Fruit fly (Drosophila melanogaster) whole organism, prepupa: ENCODE measurements around the gene JMJD4.

Experiments used
- Blimp-1 ChIP-seq: fragments of 200-800 bp; sonication (Bioruptor generic); optimal IDR thresholded peaks from 3 replicates; lab custom pipeline; 2017; ENCODE audit warnings: missing biosample characterization, missing genetic modification characterization, mild to moderate bottlenecking, moderate library complexity, missing genetic modification reagents
- CG10631 ChIP-seq: fragments of 200-800 bp; sonication (Bioruptor generic); optimal IDR thresholded peaks from 2 replicates; lab custom pipeline; 2016; ENCODE audit warnings: missing biosample characterization, missing genetic modification characterization
- CG10669 ChIP-seq: fragments of 200-800 bp; sonication (Bioruptor generic); optimal IDR thresholded peaks from 3 replicates; lab custom pipeline; 2018; ENCODE audit warnings: missing biosample characterization, mild to moderate bottlenecking, missing genetic modification characterization, moderate library complexity
- CG11762 ChIP-seq: fragments of 200-800 bp; sonication (Bioruptor generic); optimal IDR thresholded peaks from 3 replicates; lab custom pipeline; 2016; ENCODE audit warnings: missing biosample characterization, missing genetic modification characterization; ENCODE audit not compliant: insufficient read depth
- CG11902 ChIP-seq: fragments of 200-800 bp; sonication (Bioruptor generic); optimal IDR thresholded peaks from 3 replicates; lab custom pipeline; 2016; ENCODE audit warnings: missing biosample characterization, missing genetic modification characterization
- CG15336 ChIP-seq: fragments of 200-800 bp; sonication (Bioruptor generic); IDR thresholded peaks from 2 replicates; pipeline ENCODE4 v1.3.6; 2022; ENCODE audit warnings: missing biosample characterization, missing genetic modification characterization
- CG16779 ChIP-seq: fragments of 200-800 bp; sonication (Bioruptor generic); optimal IDR thresholded peaks from 3 replicates; lab custom pipeline; 2017; ENCODE audit warnings: missing biosample characterization, mild to moderate bottlenecking, missing genetic modification characterization
- CG31627 ChIP-seq: fragments of 200-800 bp; sonication (Bioruptor generic); optimal IDR thresholded peaks from 3 replicates; lab custom pipeline; 2016; ENCODE audit warnings: missing biosample characterization, missing genetic modification characterization
- CG3919 ChIP-seq: fragments of 200-800 bp; sonication (Bioruptor generic); optimal IDR thresholded peaks from 3 replicates; lab custom pipeline; 2016; ENCODE audit warnings: missing biosample characterization, missing genetic modification characterization
- CG4318 ChIP-seq: fragments of 200-800 bp; sonication (Bioruptor generic); optimal IDR thresholded peaks from 3 replicates; lab custom pipeline; 2017; ENCODE audit warnings: missing biosample characterization, mild to moderate bottlenecking, missing genetic modification characterization
- CG6163 ChIP-seq: fragments of 200-800 bp; sonication (Bioruptor generic); IDR thresholded peaks from 3 replicates; pipeline ENCODE4 v1.3.6; 2022; ENCODE audit warnings: missing biosample characterization, missing genetic modification characterization
- CG6276 ChIP-seq: fragments of 200-800 bp; sonication (Bioruptor generic); optimal IDR thresholded peaks from 2 replicates; lab custom pipeline; 2017; ENCODE audit warnings: missing biosample characterization, mild to moderate bottlenecking, missing genetic modification characterization
- CG6792 ChIP-seq: fragments of 200-800 bp; sonication (Bioruptor generic); optimal IDR thresholded peaks from 3 replicates; lab custom pipeline; 2016; ENCODE audit warnings: missing biosample characterization, missing genetic modification characterization
- CG6854 ChIP-seq: fragments of 200-800 bp; sonication (Bioruptor generic); optimal IDR thresholded peaks from 2 replicates; lab custom pipeline; 2017; ENCODE audit warnings: missing biosample characterization, mild to moderate bottlenecking, missing genetic modification characterization
- CG7368 ChIP-seq: fragments of 200-800 bp; sonication (Bioruptor generic); optimal IDR thresholded peaks from 3 replicates; lab custom pipeline; 2016; ENCODE audit warnings: missing biosample characterization, missing genetic modification characterization
- CG8119 ChIP-seq: fragments of 200-800 bp; sonication (Bioruptor generic); IDR thresholded peaks from 3 replicates; pipeline ENCODE4 v1.3.6; 2022; ENCODE audit warnings: missing biosample characterization, missing genetic modification characterization
- CG8319 ChIP-seq: fragments of 200-800 bp; sonication (Bioruptor generic); optimal IDR thresholded peaks from 3 replicates; lab custom pipeline; 2016; ENCODE audit warnings: missing biosample characterization, missing genetic modification characterization
- CG8632 ChIP-seq: fragments of 200-800 bp; sonication (Bioruptor generic); optimal IDR thresholded peaks from 3 replicates; lab custom pipeline; 2016; ENCODE audit warnings: missing biosample characterization, missing genetic modification characterization
- CG9139 ChIP-seq: fragments of 200-800 bp; sonication (Bioruptor generic); optimal IDR thresholded peaks from 3 replicates; lab custom pipeline; 2017; ENCODE audit warnings: missing biosample characterization, mild to moderate bottlenecking, missing genetic modification characterization
- Eip75B ChIP-seq: fragments of 200-800 bp; sonication (Bioruptor generic); optimal IDR thresholded peaks from 3 replicates; lab custom pipeline; 2016; ENCODE audit warnings: missing biosample characterization, missing genetic modification characterization
- Eip78C ChIP-seq: fragments of 200-800 bp; sonication (Bioruptor generic); peaks from one replicate; lab custom pipeline; 2016; ENCODE audit warnings: missing biosample characterization, missing genetic modification characterization
- Ets96B ChIP-seq: fragments of 200-800 bp; optimal IDR thresholded peaks from 2 replicates; lab custom pipeline; 2019; ENCODE audit warnings: missing biosample characterization, mild to moderate bottlenecking, missing genetic modification characterization, moderate library complexity
- Gug ChIP-seq: fragments of 200-800 bp; sonication (Bioruptor generic); IDR thresholded peaks from 2 replicates; pipeline ENCODE4 v1.3.6; 2022; ENCODE audit warnings: missing biosample characterization, missing genetic modification characterization
- Hr38 ChIP-seq: sonication (Bioruptor generic); optimal IDR thresholded peaks from 2 replicates; lab custom pipeline; 2016; ENCODE audit warnings: missing biosample characterization, missing genetic modification characterization
- Hr39 ChIP-seq: fragments of 200-800 bp; sonication (Bioruptor generic); optimal IDR thresholded peaks from 2 replicates; lab custom pipeline; 2016; ENCODE audit warnings: missing biosample characterization, missing genetic modification characterization
- Met ChIP-seq: fragments of 200-800 bp; sonication (Bioruptor generic); optimal IDR thresholded peaks from 3 replicates; lab custom pipeline; 2016; ENCODE audit warnings: missing biosample characterization, missing genetic modification characterization
- OdsH ChIP-seq: fragments of 200-800 bp; sonication (Bioruptor generic); optimal IDR thresholded peaks from 3 replicates; lab custom pipeline; 2016; ENCODE audit warnings: missing biosample characterization, missing genetic modification characterization
- Smox ChIP-seq: fragments of 200-800 bp; sonication (Bioruptor generic); optimal IDR thresholded peaks from 3 replicates; lab custom pipeline; 2016; ENCODE audit warnings: missing biosample characterization, missing genetic modification characterization
- Sox14 ChIP-seq: fragments of 200-800 bp; sonication (Bioruptor generic); optimal IDR thresholded peaks from 3 replicates; lab custom pipeline; 2016; ENCODE audit warnings: missing biosample characterization, missing genetic modification characterization
- Sox15 ChIP-seq: fragments of 200-800 bp; sonication (Bioruptor generic); optimal IDR thresholded peaks from 3 replicates; lab custom pipeline; 2016; ENCODE audit warnings: missing biosample characterization, missing genetic modification characterization
- achi ChIP-seq: fragments of 200-800 bp; sonication (Bioruptor generic); optimal IDR thresholded peaks from 3 replicates; lab custom pipeline; 2016; ENCODE audit warnings: missing biosample characterization, missing genetic modification characterization
- acj6 ChIP-seq: fragments of 200-800 bp; sonication (Bioruptor generic); optimal IDR thresholded peaks from 3 replicates; lab custom pipeline; 2016; ENCODE audit warnings: missing biosample characterization, missing genetic modification characterization
- cyc ChIP-seq: fragments of 200-800 bp; sonication (Bioruptor generic); optimal IDR thresholded peaks from 3 replicates; lab custom pipeline; 2016; ENCODE audit warnings: missing biosample characterization, missing genetic modification characterization
- dac ChIP-seq: fragments of 200-800 bp; sonication (Bioruptor generic); optimal IDR thresholded peaks from 2 replicates; lab custom pipeline; 2017; ENCODE audit warnings: missing biosample characterization, mild to moderate bottlenecking, missing genetic modification characterization
- dsx ChIP-seq: fragments of 200-800 bp; optimal IDR thresholded peaks from 3 replicates; lab custom pipeline; 2019; ENCODE audit warnings: missing biosample characterization, mild to moderate bottlenecking, missing genetic modification characterization, moderate library complexity; ENCODE audit not compliant: poor library complexity, severe bottlenecking
- esn ChIP-seq: fragments of 200-800 bp; sonication (Bioruptor generic); optimal IDR thresholded peaks from 2 replicates; lab custom pipeline; 2016; ENCODE audit warnings: missing biosample characterization, mild to moderate bottlenecking, missing genetic modification characterization, moderate library complexity
- fd59A ChIP-seq: fragments of 200-800 bp; sonication (Bioruptor generic); optimal IDR thresholded peaks from 2 replicates; lab custom pipeline; 2017; ENCODE audit warnings: missing biosample characterization, mild to moderate bottlenecking, missing genetic modification characterization, missing genetic modification reagents
- fd85E ChIP-seq: fragments of 200-800 bp; sonication (Bioruptor generic); optimal IDR thresholded peaks from 3 replicates; lab custom pipeline; 2016; ENCODE audit warnings: missing biosample characterization, missing genetic modification characterization
- fkh ChIP-seq: fragments of 200-800 bp; sonication (Bioruptor generic); optimal IDR thresholded peaks from 3 replicates; lab custom pipeline; 2017; ENCODE audit warnings: missing biosample characterization, mild to moderate bottlenecking, missing genetic modification characterization, moderate library complexity
- lz ChIP-seq: fragments of 200-800 bp; sonication (Bioruptor generic); optimal IDR thresholded peaks from 3 replicates; lab custom pipeline; 2016; ENCODE audit warnings: missing biosample characterization, missing genetic modification characterization
- net ChIP-seq: fragments of 200-800 bp; sonication (Bioruptor generic); optimal IDR thresholded peaks from 3 replicates; lab custom pipeline; 2016; ENCODE audit warnings: missing biosample characterization, missing genetic modification characterization
- pdm3 ChIP-seq: fragments of 200-800 bp; sonication (Bioruptor generic); optimal IDR thresholded peaks from 3 replicates; lab custom pipeline; 2016; ENCODE audit warnings: missing biosample characterization, missing genetic modification characterization
- salr ChIP-seq, 2 experiments: fragments of 200-800 bp; sonication (Bioruptor generic); optimal IDR thresholded peaks; 3 replicates each; lab custom pipeline; 2016 to 2018; ENCODE audit warnings: missing biosample characterization in 2 of 2, missing genetic modification characterization in 2 of 2, mild to moderate bottlenecking in 1 of 2
- spab ChIP-seq: fragments of 200-800 bp; sonication (Bioruptor generic); optimal IDR thresholded peaks from 2 replicates; lab custom pipeline; 2017; ENCODE audit warnings: missing biosample characterization, mild to moderate bottlenecking, missing genetic modification characterization, missing genetic modification reagents
- ss ChIP-seq, 2 experiments: fragments of 200-800 bp; sonication (Bioruptor generic); optimal IDR thresholded peaks; 2 replicates in 1 of 2; 3 replicates in 1 of 2; lab custom pipeline; 2017 to 2018; ENCODE audit warnings: mild to moderate bottlenecking in 2 of 2, missing biosample characterization in 2 of 2, missing genetic modification characterization in 2 of 2, moderate library complexity in 1 of 2
- svp ChIP-seq: fragments of 200-800 bp; sonication (Bioruptor generic); peaks from one replicate; lab custom pipeline; 2016; ENCODE audit warnings: missing biosample characterization, missing genetic modification characterization
- topi ChIP-seq: fragments of 200-800 bp; sonication (Bioruptor generic); optimal IDR thresholded peaks from 3 replicates; lab custom pipeline; 2016; ENCODE audit warnings: missing biosample characterization, missing genetic modification characterization
- vri ChIP-seq: fragments of 200-800 bp; sonication (Bioruptor generic); optimal IDR thresholded peaks from 3 replicates; lab custom pipeline; 2016; ENCODE audit warnings: missing biosample characterization, mild to moderate bottlenecking, missing genetic modification characterization

JMJD4 gene

DNA sequence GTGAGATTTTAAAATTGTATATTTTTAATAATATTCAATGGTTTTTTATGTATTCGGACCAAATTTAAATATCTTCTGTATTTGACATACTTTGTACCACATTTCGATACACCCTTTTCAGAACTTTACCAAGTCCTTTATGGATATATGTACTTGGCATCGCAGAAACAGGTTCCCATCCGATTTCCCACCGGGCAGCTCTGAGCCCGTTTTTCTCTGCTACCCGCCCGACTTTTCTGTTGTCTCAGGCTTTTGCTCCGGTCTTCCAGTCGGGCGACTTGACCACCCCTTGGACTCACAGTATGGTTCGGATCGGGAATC, 36.9 kb downstream of the JMJD4 start (continued):
- TF ChIP-seq CG16779 (tag; lab: Kevin White, UChicago) (peak; percentile 55), spab (GFP tag; lab: Kevin White, UChicago) (peak; percentile 67), salr (GFP tag; optimal IDR thresholded peaks at IDR 0.05; lab: Kevin White, UChicago) (peak in 1 of 2 experiments; percentile 42), cyc (peak; percentile 21), CG9139 (GFP tag; lab: Kevin White, UChicago) (peak; percentile 47), Gug (GFP tag; lab: Robert Waterston, UW) (peak; percentile 52), Sox15 (GFP tag; lab: Kevin White, UChicago) (peak; percentile 21)
- TF ChIP-seq, all 60 proteins: peak for 42

DNA sequence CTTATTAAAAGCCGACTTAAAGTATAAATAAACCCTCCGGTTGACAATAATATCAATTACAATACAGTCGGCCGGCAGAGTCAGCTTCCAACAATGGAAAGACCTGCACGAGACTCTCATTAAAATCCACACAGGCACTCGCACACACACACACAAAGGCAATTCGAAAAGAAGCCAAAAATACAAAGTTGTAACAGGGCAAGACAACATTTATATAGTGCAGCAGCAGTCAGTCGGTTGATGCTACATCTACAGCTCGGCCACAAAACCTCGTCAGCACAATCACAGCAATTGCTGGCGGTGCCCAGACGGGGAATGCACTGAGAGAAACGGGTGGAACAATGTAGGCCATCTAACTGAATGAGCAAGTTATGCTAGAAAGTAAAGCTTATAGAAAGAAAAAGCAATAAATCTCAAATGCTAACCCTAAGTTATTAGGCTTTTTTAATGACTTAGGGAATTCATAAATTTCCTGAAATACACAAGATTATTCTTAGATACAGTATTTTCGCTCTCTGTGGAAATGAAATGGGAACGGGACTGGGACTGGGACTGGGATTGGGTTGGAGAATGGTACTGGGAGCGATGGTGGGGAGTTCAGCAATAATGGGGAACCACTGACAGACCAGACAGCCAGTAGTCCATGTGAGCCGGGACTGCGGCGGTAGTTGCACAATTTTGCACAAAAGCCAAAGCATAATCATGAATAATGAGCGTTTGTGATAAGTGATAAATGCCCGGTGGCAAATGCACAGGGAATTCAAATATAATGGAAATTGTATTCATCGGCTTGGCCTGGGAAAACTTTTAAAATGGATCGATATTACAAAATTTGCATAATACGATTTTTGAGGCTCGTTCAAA, 37.5 kb downstream of the JMJD4 start:
- TF ChIP-seq Sox15 (GFP tag; lab: Kevin White, UChicago), result peak; percentile 93
- TF ChIP-seq CG3919 (GFP tag; lab: Kevin White, UChicago), result peak; percentile 98
- TF ChIP-seq Smox (GFP tag; lab: Kevin White, UChicago), result peak; percentile 94
- TF ChIP-seq Eip78C (GFP tag; lab: Kevin White, UChicago), result peak; percentile 100
- TF ChIP-seq CG16779 (tag; lab: Kevin White, UChicago), result peak; percentile 95
- TF ChIP-seq CG7368 (GFP tag; lab: Kevin White, UChicago), result peak; percentile 97
- TF ChIP-seq svp (GFP tag; lab: Kevin White, UChicago), result peak; percentile 98
- peak; percentile 97 for TF ChIP-seq CG8119 (GFP tag; lab: Robert Waterston, UW)
- TF ChIP-seq dac (GFP tag; lab: Kevin White, UChicago), result peak; percentile 92
- peak; percentile 96 for TF ChIP-seq net (GFP tag; lab: Kevin White, UChicago)
- TF ChIP-seq CG10631 (GFP tag; lab: Kevin White, UChicago), result peak; percentile 98
- peak; percentile 95 for TF ChIP-seq Hr39
- TF ChIP-seq CG6792 (GFP tag; lab: Kevin White, UChicago), result peak; percentile 98
- peak; percentile 99 for TF ChIP-seq dsx (GFP tag; lab: Kevin White, UChicago)
- peak; percentile 93 for TF ChIP-seq CG11902 (GFP tag; lab: Kevin White, UChicago)
- TF ChIP-seq CG8632 (GFP tag; lab: Kevin White, UChicago), result peak; percentile 93
- TF ChIP-seq ss (GFP tag; optimal IDR thresholded peaks at IDR 0.05; lab: Kevin White, UChicago), result peak; percentile 97
- peak; percentile 95 for TF ChIP-seq achi (GFP tag; lab: Kevin White, UChicago)
- TF ChIP-seq acj6, result peak; percentile 96
- peak; percentile 97 for TF ChIP-seq CG6163 (GFP tag; lab: Robert Waterston, UW)
- peak; percentile 96 for TF ChIP-seq OdsH (GFP tag; lab: Kevin White, UChicago)
- TF ChIP-seq fkh (GFP tag; lab: Kevin White, UChicago), result no peak
- TF ChIP-seq CG10669 (GFP tag; lab: Kevin White, UChicago), result peak; percentile 98
- peak; percentile 74 for TF ChIP-seq Blimp-1 (GFP tag; lab: Kevin White, UChicago)
- TF ChIP-seq CG6276 (GFP tag; lab: Kevin White, UChicago), result peak; percentile 96
- TF ChIP-seq pdm3 (GFP tag; lab: Kevin White, UChicago), result peak; percentile 97
- peak; percentile 98 for TF ChIP-seq Ets96B (tag; lab: Kevin White, UChicago)
- peak; percentile 98 for TF ChIP-seq Sox14 (GFP tag; lab: Kevin White, UChicago)
- peak; percentile 94 for TF ChIP-seq Met (GFP tag; lab: Kevin White, UChicago)
- peak; percentile 94 for TF ChIP-seq CG8319
- TF ChIP-seq CG31627 (GFP tag; lab: Kevin White, UChicago), result peak; percentile 95
- peak; percentile 98 for TF ChIP-seq Eip75B (GFP tag; lab: Kevin White, UChicago)
- TF ChIP-seq CG11762, result peak; percentile 95
- TF ChIP-seq CG15336, result peak; percentile 98
- peak; percentile 95 for TF ChIP-seq lz (GFP tag; lab: Kevin White, UChicago)
- TF ChIP-seq Hr38 (GFP tag; lab: Kevin White, UChicago), result peak; percentile 83
- peak; percentile 90 for TF ChIP-seq vri
- TF ChIP-seq fd85E, result peak; percentile 88
- peak; percentile 96 for TF ChIP-seq fd59A (GFP tag; lab: Kevin White, UChicago)
- peak; percentile 90 for TF ChIP-seq CG4318 (GFP tag; lab: Kevin White, UChicago)
- peak; percentile 96 for TF ChIP-seq topi (GFP tag; lab: Kevin White, UChicago)
- TF ChIP-seq CG6854 (GFP tag; lab: Kevin White, UChicago), result peak; percentile 89
- peak; percentile 96 for TF ChIP-seq esn
